Worm (Caenorhabditis elegans) whole organism, L3 larva: ENCODE results near the gene mig-38.

Experiments used
- ceh-82 ChIP-seq: fragments of 150-350 bp; optimal IDR thresholded peaks from 2 replicates; lab custom pipeline; 2014; ENCODE audit warnings: missing biosample characterization, missing genetic modification characterization
- egl-5 ChIP-seq: fragments of 150-350 bp; optimal IDR thresholded peaks from 2 replicates; lab custom pipeline; 2017; ENCODE audit warnings: missing biosample characterization, missing genetic modification reagents, missing genetic modification characterization, inconsistent platforms
- nhr-237 ChIP-seq: fragments of 150-350 bp; optimal IDR thresholded peaks from 2 replicates; lab custom pipeline; 2014; ENCODE audit warnings: missing biosample characterization, missing genetic modification characterization
- nhr-25 ChIP-seq: sonication (generic microtip); optimal IDR thresholded peaks from 2 replicates; lab custom pipeline; 2017; ENCODE audit warnings: missing biosample characterization, missing genetic modification characterization
- snpc-4 ChIP-seq: fragments of 150-350 bp; optimal IDR thresholded peaks from 2 replicates; lab custom pipeline; 2014; ENCODE audit warnings: missing biosample characterization, missing genetic modification characterization

ce11 chrIV:11571374-11571839 lies 22.6 kb upstream of the mig-38 start:
- no peak for TF ChIP-seq ceh-82 (tag; lab: Kevin White, UChicago)
- no peak for TF ChIP-seq snpc-4 (tag; lab: Kevin White, UChicago)
- no peak for TF ChIP-seq nhr-25 (tag; lab: Kevin White, UChicago)
- TF ChIP-seq egl-5 (tag; lab: Kevin White, UChicago) = no peak
- TF ChIP-seq nhr-237 (tag; lab: Kevin White, UChicago) = no peak
